Worm (Caenorhabditis elegans) whole organism, L4 larva: ENCODE results near the gene F35C8.5.

Experiments used
- F26F4.8 ChIP-seq: fragments of 200-800 bp; sonication (Bioruptor generic); conservative IDR thresholded peaks from 2 replicates; pipeline ENCODE4 v1.3.6; 2022; ENCODE audit warnings: missing genetic modification characterization, missing compliant biosample characterization
- F49E8.2 ChIP-seq: sonication (generic microtip); optimal IDR thresholded peaks from 2 replicates; lab custom pipeline; 2016; ENCODE audit warnings: missing compliant biosample characterization, mild to moderate bottlenecking, missing genetic modification characterization, borderline replicate concordance
- T26A8.4 ChIP-seq: fragments of 200-800 bp; sonication (Bioruptor generic); IDR thresholded peaks from 2 replicates; pipeline ENCODE4 v1.3.6; 2022; ENCODE audit warnings: missing genetic modification characterization, missing compliant biosample characterization
- Y48G9A.11 ChIP-seq: fragments of 200-800 bp; sonication (Bioruptor generic); IDR thresholded peaks from 2 replicates; pipeline ENCODE4 v1.3.6; 2022; ENCODE audit warnings: missing genetic modification reagents, missing genetic modification characterization, missing compliant biosample characterization
- ZK546.5 ChIP-seq, 2 experiments: sonication (generic microtip); optimal IDR thresholded peaks; 2 replicates each; lab custom pipeline; 2017; ENCODE audit warnings: missing biosample characterization in 2 of 2, missing genetic modification characterization in 2 of 2
- ama-1 ChIP-seq: fragments of 150-350 bp; optimal IDR thresholded peaks from 2 replicates; lab custom pipeline; 2014; ENCODE audit warnings: inconsistent platforms, mixed read lengths
- arid-1 ChIP-seq: fragments of 200-800 bp; sonication (Bioruptor generic); conservative IDR thresholded peaks from 2 replicates; pipeline ENCODE4 v1.3.6; 2022; ENCODE audit warnings: missing genetic modification reagents, missing genetic modification characterization, missing compliant biosample characterization
- attf-4 ChIP-seq: sonication (generic microtip); optimal IDR thresholded peaks from 3 replicates; lab custom pipeline; 2017; ENCODE audit warnings: missing biosample characterization, missing genetic modification characterization
- ceh-32 ChIP-seq: sonication (generic microtip); optimal IDR thresholded peaks from 2 replicates; lab custom pipeline; 2016; ENCODE audit warnings: mild to moderate bottlenecking, missing genetic modification characterization, missing compliant biosample characterization; ENCODE audit not compliant: poor library complexity
- ceh-62 ChIP-seq: sonication (generic microtip); optimal IDR thresholded peaks from 2 replicates; lab custom pipeline; 2017; ENCODE audit warnings: missing biosample characterization, missing genetic modification characterization
- cey-2 ChIP-seq: sonication (generic microtip); optimal IDR thresholded peaks from 3 replicates; lab custom pipeline; 2017; ENCODE audit warnings: missing genetic modification characterization, mild to moderate bottlenecking, missing compliant biosample characterization, antibody characterized with exemption, borderline replicate concordance; ENCODE audit not compliant: insufficient read depth
- ctbp-1 ChIP-seq: fragments of 200-800 bp; sonication (Bioruptor generic); IDR thresholded peaks from 2 replicates; pipeline ENCODE4 v1.3.6; 2022; ENCODE audit warnings: missing genetic modification reagents, missing genetic modification characterization, missing compliant biosample characterization
- daf-19 ChIP-seq: fragments of 200-800 bp; sonication (Bioruptor generic); conservative IDR thresholded peaks from 2 replicates; pipeline ENCODE4 v1.3.6; 2022; ENCODE audit warnings: missing genetic modification characterization, missing compliant biosample characterization
- daf-8 ChIP-seq: fragments of 200-800 bp; sonication (Bioruptor generic); IDR thresholded peaks from 2 replicates; pipeline ENCODE4 v1.3.6; 2022; ENCODE audit warnings: missing genetic modification characterization, missing compliant biosample characterization
- dmd-6 ChIP-seq: fragments of 200-800 bp; sonication (Bioruptor generic); IDR thresholded peaks from 2 replicates; pipeline ENCODE4 v1.3.6; 2022; ENCODE audit warnings: missing genetic modification reagents, missing genetic modification characterization, missing compliant biosample characterization
- dmd-8 ChIP-seq: fragments of 200-800 bp; sonication (Bioruptor generic); IDR thresholded peaks from 2 replicates; pipeline ENCODE4 v1.3.6; 2022; ENCODE audit warnings: missing genetic modification characterization, missing compliant biosample characterization
- dmd-9 ChIP-seq: fragments of 200-800 bp; sonication (Bioruptor generic); IDR thresholded peaks from 2 replicates; pipeline ENCODE4 v1.3.6; 2022; ENCODE audit warnings: missing genetic modification reagents, missing genetic modification characterization, missing compliant biosample characterization
- dpl-1 ChIP-seq: fragments of 150-350 bp; optimal IDR thresholded peaks from 2 replicates; lab custom pipeline; 2014; ENCODE audit warnings: missing biosample characterization, missing genetic modification reagents, missing genetic modification characterization
- egl-27 ChIP-seq: sonication (generic microtip); optimal IDR thresholded peaks from 3 replicates; lab custom pipeline; 2017; ENCODE audit warnings: missing biosample characterization, missing genetic modification reagents, missing genetic modification characterization
- egl-43 ChIP-seq: fragments of 200-800 bp; sonication (Bioruptor generic); IDR thresholded peaks from 2 replicates; pipeline ENCODE4 v1.3.6; 2022; ENCODE audit warnings: missing genetic modification reagents, missing genetic modification characterization, missing compliant biosample characterization
- hlh-11 ChIP-seq: fragments of 200-800 bp; sonication (Bioruptor generic); optimal IDR thresholded peaks from 2 replicates; lab custom pipeline; 2018; ENCODE audit warnings: mild to moderate bottlenecking, missing genetic modification characterization, missing compliant biosample characterization
- jun-1 ChIP-seq: fragments of 150-350 bp; optimal IDR thresholded peaks from 2 replicates; lab custom pipeline; 2014; ENCODE audit warnings: missing biosample characterization, missing genetic modification reagents, missing genetic modification characterization
- lim-7 ChIP-seq: fragments of 200-800 bp; sonication (Bioruptor generic); IDR thresholded peaks from 2 replicates; pipeline ENCODE4 v1.3.6; 2022; ENCODE audit warnings: missing genetic modification characterization, missing compliant biosample characterization
- lin-29 ChIP-seq: fragments of 200-800 bp; sonication (Bioruptor generic); IDR thresholded peaks from 2 replicates; pipeline ENCODE4 v1.3.6; 2022; ENCODE audit warnings: missing genetic modification reagents, missing genetic modification characterization, missing compliant biosample characterization
- lir-3 ChIP-seq: sonication (generic microtip); optimal IDR thresholded peaks from 2 replicates; lab custom pipeline; 2016; ENCODE audit warnings: mild to moderate bottlenecking, missing genetic modification characterization, missing compliant biosample characterization
- lsy-2 ChIP-seq, 2 experiments: fragments of 150-350 bp in 1 of 2; sonication (generic microtip) in 1 of 2; optimal IDR thresholded peaks; 2 replicates each; lab custom pipeline; 2014 to 2017; ENCODE audit warnings: missing biosample characterization in 2 of 2, missing genetic modification characterization in 2 of 2
- madf-5 ChIP-seq, 2 experiments: fragments of 200-800 bp; sonication (Bioruptor generic); IDR thresholded peaks; 2 replicates each; pipeline ENCODE4 v1.3.6; 2022; ENCODE audit warnings: missing compliant biosample characterization in 2 of 2, missing genetic modification characterization in 2 of 2
- mdl-1 ChIP-seq, 2 experiments: fragments of 150-350 bp in 1 of 2; sonication (generic microtip) in 1 of 2; optimal IDR thresholded peaks; 2 replicates each; lab custom pipeline; 2014 to 2017; ENCODE audit warnings: missing biosample characterization in 2 of 2, missing genetic modification characterization in 2 of 2
- mep-1 ChIP-seq: fragments of 150-350 bp; sonication (generic microtip); optimal IDR thresholded peaks from 3 replicates; lab custom pipeline; 2014; ENCODE audit warnings: missing biosample characterization, missing genetic modification characterization
- mes-2 ChIP-seq: sonication (generic microtip); optimal IDR thresholded peaks from 2 replicates; lab custom pipeline; 2016; ENCODE audit warnings: missing genotype, mild to moderate bottlenecking, missing genetic modification characterization, missing compliant biosample characterization; ENCODE audit not compliant: poor library complexity, severe bottlenecking
- mxl-2 ChIP-seq: fragments of 200-800 bp; sonication (Bioruptor generic); conservative IDR thresholded peaks from 2 replicates; pipeline ENCODE4 v1.3.6; 2022; ENCODE audit warnings: missing genetic modification reagents, missing genetic modification characterization, missing compliant biosample characterization
- mxl-3 ChIP-seq: fragments of 200-800 bp; sonication (Bioruptor generic); optimal IDR thresholded peaks from 2 replicates; lab custom pipeline; 2018; ENCODE audit warnings: mild to moderate bottlenecking, missing genetic modification characterization, missing compliant biosample characterization
- nhr-25 ChIP-seq: sonication (generic microtip); optimal IDR thresholded peaks from 2 replicates; lab custom pipeline; 2017; ENCODE audit warnings: missing genetic modification characterization, mild to moderate bottlenecking, missing compliant biosample characterization, antibody characterized with exemption, moderate library complexity, borderline replicate concordance; ENCODE audit not compliant: insufficient read depth
- nhr-28 ChIP-seq: fragments of 150-350 bp; optimal IDR thresholded peaks from 2 replicates; lab custom pipeline; 2014; ENCODE audit warnings: missing biosample characterization, missing genetic modification characterization
- nhr-41 ChIP-seq: fragments of 200-800 bp; sonication (Bioruptor generic); IDR thresholded peaks from 2 replicates; pipeline ENCODE4 v1.3.6; 2022; ENCODE audit warnings: missing genetic modification reagents, missing genetic modification characterization, missing compliant biosample characterization
- nhr-48 ChIP-seq: sonication (generic microtip); optimal IDR thresholded peaks from 2 replicates; lab custom pipeline; 2016; ENCODE audit warnings: mild to moderate bottlenecking, missing genetic modification characterization, missing compliant biosample characterization
- nhr-6 ChIP-seq: fragments of 150-350 bp; optimal IDR thresholded peaks from 2 replicates; lab custom pipeline; 2014; ENCODE audit warnings: missing biosample characterization, missing genetic modification characterization
- pqm-1 ChIP-seq: sonication (generic microtip); optimal IDR thresholded peaks from 2 replicates; lab custom pipeline; 2017; ENCODE audit warnings: missing biosample characterization, missing genetic modification characterization
- rbr-2 ChIP-seq: sonication (generic microtip); optimal IDR thresholded peaks from 2 replicates; lab custom pipeline; 2016; ENCODE audit warnings: missing genotype, missing genetic modification characterization, missing compliant biosample characterization
- sdz-12 ChIP-seq: fragments of 200-800 bp; sonication (Bioruptor generic); optimal IDR thresholded peaks from 2 replicates; lab custom pipeline; 2018; ENCODE audit warnings: mild to moderate bottlenecking, missing genetic modification characterization, missing compliant biosample characterization
- skn-1 ChIP-seq: fragments of 150-350 bp; optimal IDR thresholded peaks from 2 replicates; lab custom pipeline; 2014; ENCODE audit warnings: missing biosample characterization, missing genetic modification characterization
- spr-1 ChIP-seq: sonication (generic microtip); optimal IDR thresholded peaks from 2 replicates; lab custom pipeline; 2016; ENCODE audit warnings: mild to moderate bottlenecking, missing genetic modification characterization, missing compliant biosample characterization
- zfp-2 ChIP-seq: sonication (generic microtip); optimal IDR thresholded peaks from 2 replicates; lab custom pipeline; 2016; ENCODE audit warnings: mild to moderate bottlenecking, missing genetic modification characterization, missing compliant biosample characterization
- zip-2 ChIP-seq: fragments of 150-350 bp; optimal IDR thresholded peaks from 2 replicates; lab custom pipeline; 2014; ENCODE audit warnings: missing biosample characterization, missing genetic modification characterization
- ztf-11 ChIP-seq: fragments of 150-350 bp; optimal IDR thresholded peaks from 2 replicates; lab custom pipeline; 2014; ENCODE audit warnings: missing biosample characterization, missing genetic modification characterization
- ztf-7 ChIP-seq: fragments of 150-350 bp; optimal IDR thresholded peaks from 2 replicates; lab custom pipeline; 2014; ENCODE audit warnings: missing biosample characterization, missing genetic modification characterization

Gene F35C8.5

ce11 chrX:5336498-5336897 lies 29.1 kb upstream of the F35C8.5 start (continued):
- TF ChIP-seq F26F4.8 (GFP tag; lab: Robert Waterston, UW) (no peak), dmd-8 (no peak), ceh-62 (tag; lab: Kevin White, UChicago) (no peak), ctbp-1 (GFP tag; lab: Robert Waterston, UW) (peak; percentile 48; the same call in 1 of the 2 replicates), jun-1 (tag; lab: Kevin White, UChicago) (peak; percentile 26), egl-43 (GFP tag; lab: Robert Waterston, UW) (no peak), lir-3 (tag; lab: Kevin White, UChicago) (no peak), F49E8.2 (tag; lab: Kevin White, UChicago) (no peak), dpl-1 (GFP tag; lab: Kevin White, UChicago) (no peak), nhr-6 (tag; lab: Kevin White, UChicago) (no peak), daf-19 (GFP tag; lab: Robert Waterston, UW) (no peak), madf-5 (GFP tag; IDR thresholded peaks at IDR 0.05; lab: Robert Waterston, UW) (no peak), daf-8 (no peak), zfp-2 (tag; lab: Kevin White, UChicago) (no peak)

ce11 chrX:5337959-5338358 lies 27.7 kb upstream of the F35C8.5 start, which contains the start of gene C26B9.3:
Gene C26B9.3 (plus strand): TSS chrX:5338301.
- TF ChIP-seq mdl-1 (tag; optimal IDR thresholded peaks at IDR 0.05; lab: Kevin White, UChicago) (peak in 1 of 2 experiments; percentile 36), pqm-1 (no peak), skn-1 (tag; lab: Kevin White, UChicago) (no peak), arid-1 (GFP tag; lab: Robert Waterston, UW) (no peak), mes-2 (tag; lab: Kevin White, UChicago) (no peak), spr-1 (tag; lab: Kevin White, UChicago) (peak; percentile 7), nhr-28 (tag; lab: Kevin White, UChicago) (peak; percentile 8), hlh-11 (tag; lab: Kevin White, UChicago) (peak; percentile 41), ztf-7 (no peak), T26A8.4 (GFP tag; lab: Robert Waterston, UW) (no peak), lim-7 (GFP tag; lab: Robert Waterston, UW) (no peak), mep-1 (tag; lab: Kevin White, UChicago) (no peak), lin-29 (GFP tag; lab: Robert Waterston, UW) (no peak), dmd-9 (GFP tag; lab: Robert Waterston, UW) (no peak), mxl-3 (GFP tag; lab: Kevin White, UChicago) (peak; percentile 68), egl-43 (GFP tag; lab: Robert Waterston, UW) (no peak)

ce11 chrX:5339357-5339756 lies 26.3 kb upstream of the F35C8.5 start:
- TF ChIP-seq daf-19 (GFP tag; lab: Robert Waterston, UW) (no peak), nhr-41 (GFP tag; lab: Robert Waterston, UW) (no peak), attf-4 (tag; lab: Kevin White, UChicago) (no peak), dmd-6 (GFP tag; lab: Robert Waterston, UW) (no peak), ama-1 (no peak), cey-2 (tag; lab: Kevin White, UChicago) (no peak), sdz-12 (GFP tag; lab: Kevin White, UChicago) (no peak), lin-29 (GFP tag; lab: Robert Waterston, UW) (no peak), mxl-2 (GFP tag; lab: Robert Waterston, UW) (no peak), ZK546.5 (tag; optimal IDR thresholded peaks at IDR 0.05; lab: Kevin White, UChicago) (no peak), lsy-2 (tag; optimal IDR thresholded peaks at IDR 0.05; lab: Kevin White, UChicago) (no peak), nhr-6 (tag; lab: Kevin White, UChicago) (no peak), F49E8.2 (tag; lab: Kevin White, UChicago) (no peak), ztf-11 (tag; lab: Kevin White, UChicago) (no peak), nhr-48 (tag; lab: Kevin White, UChicago) (peak; percentile 48), hlh-11 (tag; lab: Kevin White, UChicago) (peak; percentile 27), egl-27 (tag; lab: Kevin White, UChicago) (no peak), Y48G9A.11 (no peak), ctbp-1 (GFP tag; lab: Robert Waterston, UW) (no peak), nhr-28 (tag; lab: Kevin White, UChicago) (peak; percentile 12), ceh-32 (no peak), nhr-25 (tag; lab: Kevin White, UChicago) (no peak), rbr-2 (tag; lab: Kevin White, UChicago) (no peak), mxl-3 (GFP tag; lab: Kevin White, UChicago) (peak; percentile 0), dmd-8 (no peak), zip-2 (tag; lab: Kevin White, UChicago) (no peak)
